Fruit fly (Drosophila melanogaster): ENCODE measurements around the gene AhcyL2.

AhcyL2 gene

DNA sequence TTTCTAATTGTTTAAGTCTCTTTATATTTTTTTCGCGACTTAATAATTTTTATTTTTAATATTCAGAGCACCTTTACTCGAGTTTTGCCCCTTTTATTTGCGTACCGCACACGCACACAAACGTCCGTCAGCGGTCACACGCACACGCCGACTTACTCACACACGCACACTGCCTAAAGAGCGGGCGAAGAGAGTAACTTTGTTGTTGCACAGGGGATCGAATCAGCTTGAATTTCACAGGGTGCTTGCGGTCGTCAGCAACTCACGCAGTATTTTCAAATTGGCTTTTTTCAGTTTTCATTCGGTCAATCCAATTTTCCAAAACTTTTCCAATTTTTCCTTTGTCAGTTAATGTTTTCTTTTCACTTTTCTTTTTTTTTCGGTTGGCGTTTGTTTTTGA lies 48.6 kb downstream of the AhcyL2 start:
- peak; percentile 55 for TF ChIP-seq svp (GFP tag)
- no peak for TF ChIP-seq Ets96B (tag; optimal IDR thresholded peaks at IDR 0.05)

DNA sequence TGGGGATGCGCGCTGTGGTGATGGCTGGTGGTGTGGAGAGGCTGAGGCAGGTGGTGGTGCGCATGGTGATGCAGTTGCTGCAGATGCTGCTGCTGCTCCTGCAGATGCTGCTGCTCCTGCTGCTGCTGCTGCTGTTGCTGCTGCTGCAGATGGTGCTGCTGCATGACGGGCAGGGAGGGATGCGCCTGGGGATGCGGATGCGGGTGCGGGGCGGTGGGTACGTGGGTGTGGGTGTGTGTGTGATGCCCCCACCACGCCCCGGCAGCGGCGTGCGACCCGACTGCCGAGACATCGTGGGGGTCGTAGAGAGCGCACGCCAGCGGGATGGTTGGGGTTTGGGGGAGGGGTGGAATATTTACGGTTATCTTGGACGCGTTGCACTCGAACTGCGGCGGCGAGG lies 49.1 kb downstream of the AhcyL2 start:
- no peak for TF ChIP-seq fd59A (GFP tag; optimal IDR thresholded peaks at IDR 0.05)
- no peak for TF ChIP-seq CG8632 (GFP tag; optimal IDR thresholded peaks at IDR 0.05)
- no peak for TF ChIP-seq CG3032 (tag; optimal IDR thresholded peaks at IDR 0.05)
- no peak for TF ChIP-seq lz (GFP tag; optimal IDR thresholded peaks at IDR 0.05)
- TF ChIP-seq Sox102F (GFP tag; optimal IDR thresholded peaks at IDR 0.05) = no peak
- no peak for TF ChIP-seq vri (GFP tag; optimal IDR thresholded peaks at IDR 0.05)
- TF ChIP-seq CG1621 (tag; optimal IDR thresholded peaks at IDR 0.05) = no peak
